Worm (Caenorhabditis elegans) whole organism, L3 larva: ENCODE results near the gene srx-33.

Experiments used
- elt-1 ChIP-seq: fragments of 150-350 bp; optimal IDR thresholded peaks from 2 replicates; lab custom pipeline; 2014; ENCODE audit warnings: missing biosample characterization, missing genetic modification characterization
- fos-1 ChIP-seq: fragments of 150-350 bp; optimal IDR thresholded peaks from 2 replicates; lab custom pipeline; 2014; ENCODE audit warnings: missing biosample characterization, missing genetic modification characterization
- lin-15B ChIP-seq: fragments of 150-350 bp; optimal IDR thresholded peaks from 2 replicates; lab custom pipeline; 2014; ENCODE audit warnings: missing biosample characterization, missing genetic modification characterization
- nhr-237 ChIP-seq: fragments of 150-350 bp; optimal IDR thresholded peaks from 2 replicates; lab custom pipeline; 2014; ENCODE audit warnings: missing biosample characterization, missing genetic modification characterization
- nhr-28 ChIP-seq: fragments of 150-350 bp; optimal IDR thresholded peaks from 2 replicates; lab custom pipeline; 2014; ENCODE audit warnings: missing biosample characterization, missing genetic modification characterization
- nhr-67 ChIP-seq: fragments of 150-350 bp; optimal IDR thresholded peaks from 2 replicates; lab custom pipeline; 2014; ENCODE audit warnings: missing biosample characterization, missing genetic modification characterization
- skn-1 ChIP-seq: fragments of 150-350 bp; optimal IDR thresholded peaks from 2 replicates; lab custom pipeline; 2014; ENCODE audit warnings: missing biosample characterization, missing genetic modification characterization
- ztf-11 ChIP-seq: fragments of 150-350 bp; optimal IDR thresholded peaks from 2 replicates; lab custom pipeline; 2014; ENCODE audit warnings: missing biosample characterization, missing genetic modification characterization

ce11 chrV:7133963-7134362 lies 15.3 kb upstream of the srx-33 start, which contains the start of gene F10D2.16:
- no peak for TF ChIP-seq elt-1
- TF ChIP-seq lin-15B (tag; lab: Kevin White, UChicago): no peak
- no peak for TF ChIP-seq ztf-11
- TF ChIP-seq nhr-28: no peak
- TF ChIP-seq skn-1 (tag; lab: Kevin White, UChicago): no peak
- no peak for TF ChIP-seq fos-1
- no peak for TF ChIP-seq nhr-237 (tag; lab: Kevin White, UChicago)
- no peak for TF ChIP-seq nhr-67
